Worm (Caenorhabditis elegans): ENCODE results near the gene srv-16.

DNA sequence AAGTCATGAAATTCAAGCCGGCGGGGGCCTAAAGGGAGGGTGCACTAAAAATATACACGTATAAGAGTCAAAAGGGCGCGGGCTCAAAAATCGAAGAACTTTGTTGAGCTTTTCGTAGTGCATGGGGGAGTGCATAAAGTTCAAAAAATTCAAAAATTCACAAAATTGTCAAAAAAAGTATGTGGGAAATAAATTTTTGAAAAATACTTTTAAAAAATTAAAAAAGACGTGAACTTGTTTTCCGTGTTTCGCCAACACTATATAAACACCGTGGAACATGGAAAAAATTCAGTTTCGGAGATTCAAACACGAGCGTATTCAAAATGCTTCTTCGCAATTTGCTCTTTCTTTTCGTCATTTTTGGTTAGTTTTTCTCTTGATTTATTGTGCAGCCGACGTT, 29.1 kb upstream of the srv-16 start, which contains the start of gene Y105C5B.17:
- TF ChIP-seq unc-62 (GFP tag; optimal IDR thresholded peaks at IDR 0.05 in 1 of 2) (no peak), unc-62 (tag; optimal IDR thresholded peaks at IDR 0.05) (no peak), ZK546.5 (tag; optimal IDR thresholded peaks at IDR 0.05) (no peak), aha-1 (tag) (no peak), aly-2 (tag; optimal IDR thresholded peaks at IDR 0.05) (no peak), daf-12 (tag; optimal IDR thresholded peaks at IDR 0.05) (no peak)

Measured in whole organism, L4 larva.